Fruit fly (Drosophila melanogaster) whole organism, embryonic: Measurements from ENCODE around the gene CG3815.

ENCODE experiments used
- CG11247 ChIP-seq: fragments of 200-800 bp; sonication (Bioruptor generic); IDR thresholded peaks from 2 replicates; pipeline ENCODE4 v1.3.6; 2022; ENCODE audit warnings: missing biosample characterization, missing genetic modification characterization
- CG11456 ChIP-seq: fragments of 200-800 bp; sonication (Bioruptor generic); IDR thresholded peaks from 3 replicates; pipeline ENCODE4 v1.3.6; 2022; ENCODE audit warnings: missing biosample characterization, missing genetic modification characterization
- CG11695 ChIP-seq: fragments of 200-800 bp; sonication (Bioruptor generic); IDR thresholded peaks from 3 replicates; pipeline ENCODE4 v1.3.6; 2022; ENCODE audit warnings: missing biosample characterization, missing genetic modification characterization
- CG13287 ChIP-seq: fragments of 200-800 bp; sonication (Bioruptor generic); IDR thresholded peaks from 2 replicates; pipeline ENCODE4 v1.3.6; 2022; ENCODE audit warnings: missing biosample characterization, missing genetic modification characterization; ENCODE audit not compliant: partially characterized antibody
- CG13424 ChIP-seq: fragments of 200-800 bp; sonication (Bioruptor generic); optimal IDR thresholded peaks from 2 replicates; lab custom pipeline; 2019; ENCODE audit warnings: missing biosample characterization, mild to moderate bottlenecking, missing genetic modification characterization, moderate library complexity
- CG13624 ChIP-seq: fragments of 200-800 bp; sonication (Bioruptor generic); optimal IDR thresholded peaks from 2 replicates; lab custom pipeline; 2016; ENCODE audit warnings: missing biosample characterization, missing genetic modification characterization
- CG13775 ChIP-seq: fragments of 200-800 bp; sonication (Bioruptor generic); optimal IDR thresholded peaks from 3 replicates; lab custom pipeline; 2017; ENCODE audit warnings: missing biosample characterization, mild to moderate bottlenecking, missing genetic modification characterization
- CG13894 ChIP-seq: fragments of 200-800 bp; sonication (Bioruptor generic); optimal IDR thresholded peaks from 3 replicates; lab custom pipeline; 2018; ENCODE audit warnings: missing biosample characterization, mild to moderate bottlenecking, missing genetic modification characterization, moderate library complexity
- CG17829 ChIP-seq: fragments of 200-800 bp; optimal IDR thresholded peaks from 2 replicates; lab custom pipeline; 2019; ENCODE audit warnings: missing biosample characterization, mild to moderate bottlenecking, missing genetic modification characterization, moderate library complexity
- CG17912 ChIP-seq: fragments of 200-800 bp; sonication (Bioruptor generic); optimal IDR thresholded peaks from 2 replicates; lab custom pipeline; 2018; ENCODE audit warnings: missing biosample characterization, mild to moderate bottlenecking, missing genetic modification characterization
- CG30403 ChIP-seq: fragments of 200-800 bp; sonication (Bioruptor generic); optimal IDR thresholded peaks from 3 replicates; lab custom pipeline; 2016; ENCODE audit warnings: missing biosample characterization, missing genetic modification characterization
- CG31224 ChIP-seq: fragments of 200-800 bp; sonication (Bioruptor generic); IDR thresholded peaks from 2 replicates; pipeline ENCODE4 v1.3.6; 2022; ENCODE audit warnings: missing biosample characterization, missing genetic modification characterization
- CG4617 ChIP-seq: fragments of 200-800 bp; sonication (Bioruptor generic); optimal IDR thresholded peaks from 3 replicates; lab custom pipeline; 2016; ENCODE audit warnings: missing biosample characterization, missing genetic modification characterization, borderline replicate concordance
- CG6683 ChIP-seq: fragments of 200-800 bp; sonication (Bioruptor generic); optimal IDR thresholded peaks from 2 replicates; lab custom pipeline; 2017; ENCODE audit warnings: missing biosample characterization, mild to moderate bottlenecking, missing genetic modification characterization, missing genetic modification reagents
- CG6765 ChIP-seq: fragments of 200-800 bp; sonication (Bioruptor generic); optimal IDR thresholded peaks from 3 replicates; lab custom pipeline; 2017; ENCODE audit warnings: missing biosample characterization, mild to moderate bottlenecking, missing genetic modification characterization
- CG9609 ChIP-seq: fragments of 200-800 bp; sonication (Bioruptor generic); optimal IDR thresholded peaks from 3 replicates; lab custom pipeline; 2016; ENCODE audit warnings: missing biosample characterization, missing genetic modification characterization
- CG9797 ChIP-seq: fragments of 200-800 bp; sonication (Bioruptor generic); optimal IDR thresholded peaks from 3 replicates; lab custom pipeline; 2018; ENCODE audit warnings: missing biosample characterization, mild to moderate bottlenecking, missing genetic modification characterization
- Dip3 ChIP-seq: fragments of 200-800 bp; sonication (Bioruptor generic); optimal IDR thresholded peaks from 3 replicates; lab custom pipeline; 2016; ENCODE audit warnings: missing biosample characterization, missing genetic modification characterization
- Doc3 ChIP-seq: fragments of 200-800 bp; sonication (Bioruptor generic); IDR thresholded peaks from 3 replicates; pipeline ENCODE4 v1.3.6; 2022; ENCODE audit warnings: missing biosample characterization, missing genetic modification characterization; ENCODE audit not compliant: partially characterized antibody
- E2f1 ChIP-seq: fragments of 200-800 bp; sonication (Bioruptor generic); IDR thresholded peaks from 2 replicates; pipeline ENCODE4 v1.3.6; 2022; ENCODE audit warnings: missing biosample characterization, missing genetic modification characterization
- Hr39 ChIP-seq: fragments of >200 bp; optimal IDR thresholded peaks from 2 replicates; lab custom pipeline; 2017
- Hsf ChIP-seq: fragments of 200-800 bp; sonication (Bioruptor generic); optimal IDR thresholded peaks from 3 replicates; lab custom pipeline; 2016; ENCODE audit warnings: missing biosample characterization, missing genetic modification characterization
- Lhr ChIP-seq: fragments of 200-800 bp; sonication (Bioruptor generic); optimal IDR thresholded peaks from 3 replicates; lab custom pipeline; 2017; ENCODE audit warnings: mild to moderate bottlenecking, missing biosample characterization, missing genetic modification reagents, missing genetic modification characterization
- MESR4 ChIP-seq: fragments of 200-800 bp; sonication (Bioruptor generic); optimal IDR thresholded peaks from 2 replicates; lab custom pipeline; 2018; ENCODE audit warnings: missing biosample characterization, mild to moderate bottlenecking, missing genetic modification characterization, moderate library complexity
- Mad ChIP-seq: fragments of 200-800 bp; sonication (Bioruptor generic); optimal IDR thresholded peaks from 2 replicates; lab custom pipeline; 2016; ENCODE audit warnings: missing biosample characterization, missing genetic modification characterization
- NFAT ChIP-seq: fragments of 200-800 bp; sonication (Bioruptor generic); IDR thresholded peaks from 2 replicates; pipeline ENCODE4 v1.3.6; 2022; ENCODE audit warnings: missing biosample characterization, missing genetic modification characterization
- Neu2 ChIP-seq: fragments of 200-800 bp; sonication (Bioruptor generic); optimal IDR thresholded peaks from 3 replicates; lab custom pipeline; 2016; ENCODE audit warnings: missing biosample characterization, missing genetic modification characterization, borderline replicate concordance
- TFAM ChIP-seq: fragments of 200-800 bp; sonication (Bioruptor generic); optimal IDR thresholded peaks from 2 replicates; lab custom pipeline; 2017; ENCODE audit warnings: missing biosample characterization, missing genetic modification characterization, inconsistent platforms
- Tbp ChIP-seq: fragments of >200 bp; optimal IDR thresholded peaks from 2 replicates; lab custom pipeline; 2018; ENCODE audit warnings: missing biosample characterization, missing genetic modification characterization
- Trl ChIP-seq, 3 experiments: fragments of >200 bp in 2 of 3; fragments of 200-800 bp in 1 of 3; sonication (Bioruptor generic) in 1 of 3; optimal IDR thresholded peaks; 2 replicates in 1 of 3; 3 replicates in 2 of 3; lab custom pipeline; 2016 to 2017; ENCODE audit warnings: missing biosample characterization in 1 of 3, missing genetic modification characterization in 1 of 3
- ac ChIP-seq: fragments of 200-800 bp; sonication (Bioruptor generic); optimal IDR thresholded peaks from 3 replicates; lab custom pipeline; 2017; ENCODE audit warnings: missing biosample characterization, mild to moderate bottlenecking, missing genetic modification characterization
- crc ChIP-seq: fragments of 200-800 bp; sonication (Bioruptor generic); optimal IDR thresholded peaks from 2 replicates; lab custom pipeline; 2016; ENCODE audit warnings: missing biosample characterization, missing genetic modification characterization
- dimm ChIP-seq: fragments of 200-800 bp; sonication (Bioruptor generic); IDR thresholded peaks from 2 replicates; pipeline ENCODE4 v1.3.6; 2022; ENCODE audit warnings: missing biosample characterization, missing genetic modification characterization
- en ChIP-seq: fragments of 200-800 bp; sonication (Bioruptor generic); optimal IDR thresholded peaks from 2 replicates; lab custom pipeline; 2016; ENCODE audit warnings: missing biosample characterization, missing genetic modification characterization
- exex ChIP-seq: fragments of 200-800 bp; sonication (Bioruptor generic); optimal IDR thresholded peaks from 4 replicates; lab custom pipeline; 2018; ENCODE audit warnings: missing biosample characterization, mild to moderate bottlenecking, missing genetic modification characterization, moderate library complexity
- eyg ChIP-seq: fragments of 200-800 bp; sonication (Bioruptor generic); optimal IDR thresholded peaks from 3 replicates; lab custom pipeline; 2016; ENCODE audit warnings: missing biosample characterization, missing genetic modification characterization
- gem ChIP-seq: fragments of 200-800 bp; sonication (Bioruptor generic); optimal IDR thresholded peaks from 2 replicates; lab custom pipeline; 2019; ENCODE audit warnings: missing biosample characterization, mild to moderate bottlenecking, missing genetic modification characterization, moderate library complexity
- grn ChIP-seq: fragments of 200-800 bp; sonication (Bioruptor generic); optimal IDR thresholded peaks from 3 replicates; lab custom pipeline; 2017; ENCODE audit warnings: missing biosample characterization, missing genetic modification characterization
- h ChIP-seq: fragments of >200 bp; optimal IDR thresholded peaks from 2 replicates; lab custom pipeline; 2017
- jigr1 ChIP-seq: fragments of 200-800 bp; sonication (Bioruptor generic); IDR thresholded peaks from 3 replicates; pipeline ENCODE4 v1.3.6; 2022; ENCODE audit warnings: missing biosample characterization, missing genetic modification characterization
- jing ChIP-seq: fragments of 200-800 bp; sonication (Bioruptor generic); optimal IDR thresholded peaks from 2 replicates; lab custom pipeline; 2018; ENCODE audit warnings: missing biosample characterization, mild to moderate bottlenecking, missing genetic modification characterization
- nerfin-1 ChIP-seq: fragments of 200-800 bp; sonication (Bioruptor generic); optimal IDR thresholded peaks from 3 replicates; lab custom pipeline; 2019; ENCODE audit warnings: missing biosample characterization, mild to moderate bottlenecking, missing genetic modification characterization, moderate library complexity
- onecut ChIP-seq: fragments of 200-800 bp; sonication (Bioruptor generic); IDR thresholded peaks from 2 replicates; pipeline ENCODE4 v1.3.6; 2022; ENCODE audit warnings: missing biosample characterization, missing genetic modification characterization
- run ChIP-seq: fragments of 200-800 bp; sonication (Bioruptor generic); optimal IDR thresholded peaks from 3 replicates; lab custom pipeline; 2018; ENCODE audit warnings: missing biosample characterization, mild to moderate bottlenecking, missing genetic modification characterization
- sens-2 ChIP-seq: fragments of 200-800 bp; sonication (Bioruptor generic); IDR thresholded peaks from 2 replicates; pipeline ENCODE4 v1.3.6; 2022; ENCODE audit warnings: missing biosample characterization, missing genetic modification characterization
- sna ChIP-seq: fragments of 200-800 bp; sonication (Bioruptor generic); IDR thresholded peaks from 2 replicates; pipeline ENCODE4 v1.3.6; 2022; ENCODE audit warnings: missing biosample characterization, missing genetic modification characterization; ENCODE audit not compliant: partially characterized antibody
- sr ChIP-seq: fragments of 200-800 bp; sonication (Bioruptor generic); IDR thresholded peaks from 3 replicates; pipeline ENCODE4 v1.3.6; 2022; ENCODE audit warnings: missing biosample characterization, missing genetic modification characterization
- stc ChIP-seq: fragments of 200-800 bp; sonication (Bioruptor generic); IDR thresholded peaks from 2 replicates; pipeline ENCODE4 v1.3.6; 2022; ENCODE audit warnings: missing biosample characterization, missing genetic modification characterization
- sug ChIP-seq: fragments of 200-800 bp; optimal IDR thresholded peaks from 2 replicates; lab custom pipeline; 2019; ENCODE audit warnings: missing biosample characterization, mild to moderate bottlenecking, missing genetic modification characterization, moderate library complexity
- tin ChIP-seq: fragments of 200-800 bp; sonication (Bioruptor generic); optimal IDR thresholded peaks from 3 replicates; lab custom pipeline; 2016; ENCODE audit warnings: missing biosample characterization, missing genetic modification characterization
- unpg ChIP-seq: fragments of 200-800 bp; sonication (Bioruptor generic); optimal IDR thresholded peaks from 3 replicates; lab custom pipeline; 2018; ENCODE audit warnings: missing biosample characterization, mild to moderate bottlenecking, missing genetic modification characterization, moderate library complexity

The CG3815 gene

dm6 chrX:6267187-6267711 is 27.9 kb upstream of the CG3815 start, which contains the start of gene schlank (continued):
- TF ChIP-seq CG17912 (no peak), Trl (optimal IDR thresholded peaks at IDR 0.05; lab: Kevin White, UChicago) (no peak), Trl (GFP tag; optimal IDR thresholded peaks at IDR 0.05; lab: Kevin White, UChicago) (peak; percentile 51), sens-2 (GFP tag; lab: Robert Waterston, UW) (no peak), sug (tag; lab: Kevin White, UChicago) (peak; percentile 36), Dip3 (GFP tag; lab: Kevin White, UChicago) (peak; percentile 89), jigr1 (GFP tag; lab: Robert Waterston, UW) (0 out of 3 replicates have a peak, but pooled peaks have one; percentile 46), CG13775 (GFP tag; lab: Kevin White, UChicago) (peak; percentile 62), CG9609 (GFP tag; lab: Kevin White, UChicago) (peak; percentile 33), Mad (no peak), ac (GFP tag; lab: Kevin White, UChicago) (no peak), CG13424 (tag; lab: Kevin White, UChicago) (peak; percentile 53), E2f1 (GFP tag; lab: Robert Waterston, UW) (peak; percentile 51; the same call in 1 of the 2 replicates), tin (GFP tag; lab: Kevin White, UChicago) (peak; percentile 41), CG6765 (GFP tag; lab: Kevin White, UChicago) (peak; percentile 20), Neu2 (no peak), sna (GFP tag; lab: Robert Waterston, UW) (no peak), NFAT (GFP tag; lab: Robert Waterston, UW) (peak; percentile 61), MESR4 (GFP tag; lab: Kevin White, UChicago) (no peak), CG6683 (no peak), grn (no peak), CG31224 (peak; percentile 56), run (no peak), CG11456 (peak; percentile 60; the same call in 1 of the 3 replicates), TFAM (GFP tag; lab: Kevin White, UChicago) (no peak), CG17829 (peak; percentile 28), nerfin-1 (tag; lab: Kevin White, UChicago) (no peak), exex (tag; lab: Kevin White, UChicago) (no peak), dimm (GFP tag; lab: Robert Waterston, UW) (no peak), CG13624 (GFP tag; lab: Kevin White, UChicago) (peak; percentile 54), crc (no peak), onecut (GFP tag; lab: Robert Waterston, UW) (peak; percentile 8; the same call in 1 of the 2 replicates), sr (GFP tag; lab: Robert Waterston, UW) (no peak), unpg (peak; percentile 44), gem (tag; lab: Kevin White, UChicago) (peak; percentile 69), CG11247 (GFP tag; lab: Robert Waterston, UW) (peak; percentile 16; the same call in 1 of the 2 replicates), eyg (GFP tag; lab: Kevin White, UChicago) (no peak), CG13894 (tag; lab: Kevin White, UChicago) (peak; percentile 23), Lhr (GFP tag; lab: Kevin White, UChicago) (peak; percentile 71), jing (GFP tag; lab: Kevin White, UChicago) (peak; percentile 14), stc (0 out of 2 replicates have a peak, but pooled peaks have one; percentile 49), Doc3 (no peak), en (GFP tag; lab: Kevin White, UChicago) (no peak), CG30403 (GFP tag; lab: Kevin White, UChicago) (peak; percentile 62), h (lab: Kevin White, UChicago) (no peak), CG9797 (peak; percentile 89), Tbp (GFP tag; lab: Kevin White, UChicago) (no peak), Hsf (GFP tag; lab: Kevin White, UChicago) (peak; percentile 62), CG11695 (GFP tag; lab: Robert Waterston, UW) (peak; percentile 51; the same call in 1 of the 3 replicates), Hr39 (lab: Kevin White, UChicago) (no peak), CG13287 (GFP tag; lab: Robert Waterston, UW) (no peak), CG4617 (GFP tag; lab: Kevin White, UChicago) (no peak)
